Fruit fly (Drosophila melanogaster): ENCODE measurements around the gene BuGZ.

- TF ChIP-seq Dll (optimal IDR thresholded peaks at IDR 0.05) = no peak
- no peak for TF ChIP-seq psq (optimal IDR thresholded peaks at IDR 0.05)
- no peak for TF ChIP-seq EcR (GFP tag; optimal IDR thresholded peaks at IDR 0.05)
- no peak for TF ChIP-seq usp (GFP tag; optimal IDR thresholded peaks at IDR 0.05)
- no peak for TF ChIP-seq pan (optimal IDR thresholded peaks at IDR 0.05)
These were observed 33.5 kb upstream of the BuGZ start for dm6 chr2L:16709693-16710092.
